Worm (Caenorhabditis elegans) whole organism, L4/young adult: Measurements from ENCODE around the gene taf-6.2.

Source experiments
- dao-5 ChIP-seq: sonication (generic microtip); optimal IDR thresholded peaks from 2 replicates; lab custom pipeline; 2016; ENCODE audit warnings: missing genotype, missing genetic modification characterization, moderate library complexity, missing compliant biosample characterization
- him-1 ChIP-seq: sonication (generic microtip); optimal IDR thresholded peaks from 2 replicates; lab custom pipeline; 2016; ENCODE audit warnings: missing genotype, missing genetic modification reagents, missing genetic modification characterization, missing compliant biosample characterization

DNA sequence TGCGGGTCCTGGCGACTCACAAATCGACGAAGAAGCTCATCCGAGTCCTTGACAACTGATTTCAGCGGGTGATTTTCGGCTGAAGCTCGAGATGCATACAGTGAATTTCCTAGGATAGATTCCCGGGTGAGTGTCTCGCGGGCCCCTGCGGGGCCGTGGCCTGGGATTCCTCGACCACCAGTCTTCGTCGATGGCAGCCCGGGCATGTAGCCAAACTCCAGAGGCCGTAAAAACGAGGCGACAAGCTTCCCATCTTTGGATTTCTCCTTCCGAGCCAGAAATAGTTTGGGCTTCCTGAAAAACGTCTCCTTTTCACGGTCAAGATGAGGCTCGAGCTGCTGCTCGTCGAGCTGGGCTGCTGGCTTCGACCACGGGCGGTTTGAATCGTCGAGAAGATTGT lies 6.5 kb downstream of the taf-6.2 start:
- no peak for TF ChIP-seq him-1 (tag; lab: Kevin White, UChicago)
- TF ChIP-seq dao-5 (tag; lab: Kevin White, UChicago): no peak
